Fruit fly (Drosophila melanogaster) whole organism, embryonic: ENCODE data around the gene Ptth.

Experiments used
- B-H2 ChIP-seq: fragments of 200-800 bp; sonication (Bioruptor generic); optimal IDR thresholded peaks from 2 replicates; lab custom pipeline; 2018; ENCODE audit warnings: missing biosample characterization, mild to moderate bottlenecking, missing genetic modification characterization
- Bgb ChIP-seq: fragments of 200-800 bp; sonication (Bioruptor generic); IDR thresholded peaks from 2 replicates; pipeline ENCODE4 v1.3.6; 2022; ENCODE audit warnings: missing biosample characterization, missing genetic modification characterization; ENCODE audit not compliant: partially characterized antibody
- CG10267 ChIP-seq: fragments of 200-800 bp; sonication (Bioruptor generic); optimal IDR thresholded peaks from 2 replicates; lab custom pipeline; 2018; ENCODE audit warnings: missing biosample characterization, mild to moderate bottlenecking, missing genetic modification characterization, moderate library complexity
- CG10274 ChIP-seq: fragments of 200-800 bp; sonication (Bioruptor generic); optimal IDR thresholded peaks from 3 replicates; lab custom pipeline; 2017; ENCODE audit warnings: missing biosample characterization, mild to moderate bottlenecking, missing genetic modification characterization
- CG10654 ChIP-seq: fragments of 200-800 bp; sonication (Bioruptor generic); optimal IDR thresholded peaks from 2 replicates; lab custom pipeline; 2016; ENCODE audit warnings: missing biosample characterization, missing genetic modification characterization
- CG10979 ChIP-seq: fragments of 200-800 bp; sonication (Bioruptor generic); optimal IDR thresholded peaks from 2 replicates; lab custom pipeline; 2018; ENCODE audit warnings: missing biosample characterization, mild to moderate bottlenecking, missing genetic modification characterization, moderate library complexity
- CG11456 ChIP-seq: fragments of 200-800 bp; sonication (Bioruptor generic); IDR thresholded peaks from 3 replicates; pipeline ENCODE4 v1.3.6; 2022; ENCODE audit warnings: missing biosample characterization, missing genetic modification characterization
- CG11560 ChIP-seq: fragments of 200-800 bp; sonication (Bioruptor generic); IDR thresholded peaks from 3 replicates; pipeline ENCODE4 v1.3.6; 2022; ENCODE audit warnings: missing biosample characterization, missing genetic modification characterization
- CG12071 ChIP-seq: fragments of 200-800 bp; sonication (Bioruptor generic); optimal IDR thresholded peaks from 3 replicates; lab custom pipeline; 2018; ENCODE audit warnings: missing biosample characterization, mild to moderate bottlenecking, missing genetic modification characterization
- CG12769 ChIP-seq: fragments of 200-800 bp; sonication (Bioruptor generic); optimal IDR thresholded peaks from 2 replicates; lab custom pipeline; 2019; ENCODE audit warnings: missing biosample characterization, mild to moderate bottlenecking, missing genetic modification characterization, moderate library complexity
- CG14667 ChIP-seq: fragments of 200-800 bp; sonication (Bioruptor generic); IDR thresholded peaks from 2 replicates; pipeline ENCODE4 v1.3.6; 2022; ENCODE audit warnings: missing biosample characterization, missing genetic modification characterization
- CG14710 ChIP-seq: fragments of 200-800 bp; sonication (Bioruptor generic); optimal IDR thresholded peaks from 3 replicates; lab custom pipeline; 2019; ENCODE audit warnings: missing biosample characterization, mild to moderate bottlenecking, missing genetic modification characterization, moderate library complexity
- CG15696 ChIP-seq: fragments of 200-800 bp; sonication (Bioruptor generic); optimal IDR thresholded peaks from 2 replicates; lab custom pipeline; 2019; ENCODE audit warnings: missing biosample characterization, mild to moderate bottlenecking, missing genetic modification characterization, moderate library complexity
- CG3847 ChIP-seq: fragments of 200-800 bp; sonication (Bioruptor generic); IDR thresholded peaks from 2 replicates; pipeline ENCODE4 v1.3.6; 2022; ENCODE audit warnings: missing biosample characterization, missing genetic modification characterization
- CG3995 ChIP-seq: fragments of 200-800 bp; sonication (Bioruptor generic); optimal IDR thresholded peaks from 3 replicates; lab custom pipeline; 2016; ENCODE audit warnings: missing biosample characterization, missing genetic modification characterization
- CG4404 ChIP-seq: fragments of 200-800 bp; sonication (Bioruptor generic); IDR thresholded peaks from 2 replicates; pipeline ENCODE4 v1.3.6; 2022; ENCODE audit warnings: missing biosample characterization, missing genetic modification characterization
- CG6791 ChIP-seq: fragments of 200-800 bp; sonication (Bioruptor generic); IDR thresholded peaks from 3 replicates; pipeline ENCODE4 v1.3.6; 2022; ENCODE audit warnings: missing biosample characterization, missing genetic modification characterization; ENCODE audit not compliant: partially characterized antibody
- CG8924 ChIP-seq: fragments of 200-800 bp; optimal IDR thresholded peaks from 3 replicates; lab custom pipeline; 2019; ENCODE audit warnings: missing biosample characterization, mild to moderate bottlenecking, missing genetic modification characterization, moderate library complexity
- CG9609 ChIP-seq: fragments of 200-800 bp; sonication (Bioruptor generic); optimal IDR thresholded peaks from 3 replicates; lab custom pipeline; 2016; ENCODE audit warnings: missing biosample characterization, missing genetic modification characterization
- Chrac-16 ChIP-seq: fragments of 200-800 bp; sonication (Bioruptor generic); optimal IDR thresholded peaks from 3 replicates; lab custom pipeline; 2016; ENCODE audit warnings: missing biosample characterization, missing genetic modification characterization
- CoRest ChIP-seq: fragments of 200-800 bp; sonication (Bioruptor generic); optimal IDR thresholded peaks from 3 replicates; lab custom pipeline; 2018; ENCODE audit warnings: missing biosample characterization, mild to moderate bottlenecking, missing genetic modification characterization, moderate library complexity
- Dbx ChIP-seq: fragments of 200-800 bp; sonication (Bioruptor generic); IDR thresholded peaks from 3 replicates; pipeline ENCODE4 v1.3.6; 2022; ENCODE audit warnings: missing biosample characterization, missing genetic modification characterization
- Deaf1 ChIP-seq: fragments of 200-800 bp; optimal IDR thresholded peaks from 3 replicates; lab custom pipeline; 2019; ENCODE audit warnings: missing biosample characterization, mild to moderate bottlenecking, missing genetic modification characterization, moderate library complexity
- Dref ChIP-seq: fragments of 200-800 bp; sonication (Bioruptor generic); IDR thresholded peaks from 2 replicates; pipeline ENCODE4 v1.3.6; 2022; ENCODE audit warnings: missing biosample characterization, missing genetic modification characterization
- ERR ChIP-seq: fragments of 200-800 bp; sonication (Bioruptor generic); optimal IDR thresholded peaks from 2 replicates; lab custom pipeline; 2016; ENCODE audit warnings: missing biosample characterization, missing genetic modification characterization
- HHEX ChIP-seq: fragments of 200-800 bp; sonication (Bioruptor generic); optimal IDR thresholded peaks from 3 replicates; lab custom pipeline; 2017; ENCODE audit warnings: missing biosample characterization, mild to moderate bottlenecking, missing genetic modification characterization, missing genetic modification reagents
- Hey ChIP-seq: fragments of 200-800 bp; sonication (Bioruptor generic); optimal IDR thresholded peaks from 3 replicates; lab custom pipeline; 2018; ENCODE audit warnings: missing biosample characterization, mild to moderate bottlenecking, missing genetic modification characterization
- NFAT ChIP-seq: fragments of 200-800 bp; sonication (Bioruptor generic); IDR thresholded peaks from 2 replicates; pipeline ENCODE4 v1.3.6; 2022; ENCODE audit warnings: missing biosample characterization, missing genetic modification characterization
- NfI ChIP-seq: fragments of 200-800 bp; sonication (Bioruptor generic); optimal IDR thresholded peaks from 3 replicates; lab custom pipeline; 2018; ENCODE audit warnings: missing biosample characterization, mild to moderate bottlenecking, missing genetic modification characterization, moderate library complexity
- Scr ChIP-seq: fragments of 200-800 bp; sonication (Bioruptor generic); IDR thresholded peaks from 2 replicates; pipeline ENCODE4 v1.3.6; 2022; ENCODE audit warnings: missing biosample characterization, missing genetic modification characterization; ENCODE audit not compliant: partially characterized antibody
- Sin3A ChIP-seq: fragments of >200 bp; optimal IDR thresholded peaks from 2 replicates; lab custom pipeline; 2018
- Sox102F ChIP-seq: fragments of 200-800 bp; sonication (Bioruptor generic); optimal IDR thresholded peaks from 2 replicates; lab custom pipeline; 2018; ENCODE audit warnings: missing biosample characterization, mild to moderate bottlenecking, missing genetic modification characterization, moderate library complexity
- Stat92E ChIP-seq, 3 experiments: fragments of >200 bp in 2 of 3; fragments of 200-800 bp in 1 of 3; sonication (Bioruptor generic) in 1 of 3; optimal IDR thresholded peaks; 2 replicates each; lab custom pipeline; 2017 to 2019; ENCODE audit warnings: missing biosample characterization in 3 of 3, missing genetic modification characterization in 3 of 3, mild to moderate bottlenecking in 1 of 3, moderate library complexity in 1 of 3
- Tbp ChIP-seq: fragments of >200 bp; optimal IDR thresholded peaks from 2 replicates; lab custom pipeline; 2018; ENCODE audit warnings: missing biosample characterization, missing genetic modification characterization
- az2 ChIP-seq: fragments of 200-800 bp; sonication (Bioruptor generic); optimal IDR thresholded peaks from 3 replicates; lab custom pipeline; 2016; ENCODE audit warnings: missing biosample characterization, missing genetic modification characterization
- cad ChIP-seq: fragments of >200 bp; optimal IDR thresholded peaks from 2 replicates; lab custom pipeline; 2017; ENCODE audit warnings: missing biosample characterization, missing genetic modification characterization
- caup ChIP-seq: fragments of 200-800 bp; sonication (Bioruptor generic); optimal IDR thresholded peaks from 3 replicates; lab custom pipeline; 2017; ENCODE audit warnings: missing biosample characterization, mild to moderate bottlenecking, missing genetic modification characterization, moderate library complexity; ENCODE audit not compliant: severe bottlenecking
- chinmo ChIP-seq: fragments of 200-800 bp; sonication (Bioruptor generic); IDR thresholded peaks from 4 replicates; pipeline ENCODE4 v1.3.6; 2022; ENCODE audit warnings: missing biosample characterization, missing genetic modification characterization; ENCODE audit not compliant: partially characterized antibody
- chm ChIP-seq: fragments of 200-800 bp; sonication (Bioruptor generic); IDR thresholded peaks from 2 replicates; pipeline ENCODE4 v1.3.6; 2022; ENCODE audit warnings: missing biosample characterization, missing genetic modification characterization
- ems ChIP-seq: fragments of 200-800 bp; sonication (Bioruptor generic); optimal IDR thresholded peaks from 3 replicates; lab custom pipeline; 2016; ENCODE audit warnings: missing biosample characterization, missing genetic modification characterization
- exex ChIP-seq: fragments of 200-800 bp; sonication (Bioruptor generic); optimal IDR thresholded peaks from 4 replicates; lab custom pipeline; 2018; ENCODE audit warnings: missing biosample characterization, mild to moderate bottlenecking, missing genetic modification characterization, moderate library complexity
- gt ChIP-seq: fragments of 200-800 bp; sonication (Bioruptor generic); IDR thresholded peaks from 2 replicates; pipeline ENCODE4 v1.3.6; 2022; ENCODE audit warnings: missing biosample characterization, missing genetic modification characterization
- inv ChIP-seq: fragments of 200-800 bp; sonication (Bioruptor generic); IDR thresholded peaks from 2 replicates; pipeline ENCODE4 v1.3.6; 2022; ENCODE audit warnings: missing biosample characterization, missing genetic modification characterization; ENCODE audit not compliant: partially characterized antibody
- kay ChIP-seq: fragments of 200-800 bp; sonication (Bioruptor generic); optimal IDR thresholded peaks from 2 replicates; lab custom pipeline; 2016; ENCODE audit warnings: missing biosample characterization, missing genetic modification characterization
- ken ChIP-seq: fragments of 200-800 bp; sonication (Bioruptor generic); IDR thresholded peaks from 3 replicates; pipeline ENCODE4 v1.3.6; 2022; ENCODE audit warnings: missing biosample characterization, missing genetic modification characterization
- mld ChIP-seq: fragments of 200-800 bp; sonication (Bioruptor generic); IDR thresholded peaks from 3 replicates; pipeline ENCODE4 v1.3.6; 2022; ENCODE audit warnings: missing biosample characterization, missing genetic modification characterization; ENCODE audit not compliant: partially characterized antibody
- pb ChIP-seq: fragments of 200-800 bp; sonication (Bioruptor generic); optimal IDR thresholded peaks from 3 replicates; lab custom pipeline; 2016; ENCODE audit warnings: missing biosample characterization, missing genetic modification characterization
- peb ChIP-seq: fragments of 200-800 bp; sonication (Bioruptor generic); IDR thresholded peaks from 2 replicates; pipeline ENCODE4 v1.3.6; 2022; ENCODE audit warnings: missing biosample characterization, missing genetic modification characterization
- pfk ChIP-seq: fragments of 200-800 bp; sonication (Bioruptor generic); optimal IDR thresholded peaks from 2 replicates; lab custom pipeline; 2018; ENCODE audit warnings: missing biosample characterization, mild to moderate bottlenecking, missing genetic modification characterization, moderate library complexity
- run ChIP-seq: fragments of 200-800 bp; sonication (Bioruptor generic); optimal IDR thresholded peaks from 3 replicates; lab custom pipeline; 2018; ENCODE audit warnings: missing biosample characterization, mild to moderate bottlenecking, missing genetic modification characterization
- zf30C ChIP-seq: fragments of 200-800 bp; sonication (Bioruptor generic); optimal IDR thresholded peaks from 3 replicates; lab custom pipeline; 2018; ENCODE audit warnings: missing biosample characterization, mild to moderate bottlenecking, missing genetic modification characterization

Ptth gene

DNA sequence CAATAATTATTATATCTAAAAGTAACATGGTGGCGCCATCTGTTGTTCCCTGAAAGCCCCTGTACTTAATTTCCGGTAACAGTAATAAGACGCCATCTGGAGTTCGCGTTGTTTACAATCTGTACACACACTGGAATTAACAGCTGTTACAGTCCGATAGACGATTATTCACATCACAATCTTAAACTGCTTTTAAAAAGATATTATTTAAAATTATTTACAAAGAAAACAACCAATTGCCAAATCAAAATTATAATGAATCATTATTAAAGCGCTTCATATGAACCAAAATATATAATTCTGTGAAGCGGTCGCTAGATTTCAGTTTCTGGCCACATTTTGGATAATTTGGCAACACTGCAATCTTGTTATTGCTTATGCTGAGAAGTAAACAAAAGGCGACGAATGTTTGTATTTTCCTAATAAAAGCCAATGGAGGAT lies 25.8 kb upstream of the Ptth start, which contains the start of gene CG13689:
Gene CG13689, plus strand, starts transcription at position 375 of the 441 bp plus-strand sequence.
- TF ChIP-seq Hey (tag; lab: Kevin White, UChicago) (no peak), zf30C (no peak), gt (GFP tag; lab: Robert Waterston, UW) (no peak), exex (tag; lab: Kevin White, UChicago) (no peak), Chrac-16 (GFP tag; lab: Kevin White, UChicago) (peak; percentile 77), CG15696 (tag; lab: Kevin White, UChicago) (peak; percentile 78), CG10274 (GFP tag; lab: Kevin White, UChicago) (no peak), ERR (GFP tag; lab: Kevin White, UChicago) (no peak), Sin3A (lab: Kevin White, UChicago) (no peak), ken (GFP tag; lab: Robert Waterston, UW) (no peak), Dref (peak; percentile 51), CG9609 (GFP tag; lab: Kevin White, UChicago) (no peak), CG12769 (no peak), CG6791 (no peak), caup (GFP tag; lab: Kevin White, UChicago) (peak; percentile 32), CG4404 (GFP tag; lab: Robert Waterston, UW) (no peak), cad (GFP tag; lab: Kevin White, UChicago) (no peak), pb (GFP tag; lab: Kevin White, UChicago) (no peak), pfk (GFP tag; lab: Kevin White, UChicago) (peak; percentile 20), CG3995 (GFP tag; lab: Kevin White, UChicago) (peak; percentile 82), CG8924 (tag; lab: Kevin White, UChicago) (peak; percentile 53), chm (GFP tag; lab: Robert Waterston, UW) (no peak), mld (no peak), CG11560 (tag; lab: Robert Waterston, UW) (0 out of 3 replicates have a peak, but pooled peaks have one; percentile 11), B-H2 (GFP tag; lab: Kevin White, UChicago) (no peak), Stat92E (GFP tag; optimal IDR thresholded peaks at IDR 0.05; lab: Kevin White, UChicago) (peak in 1 of 3 experiments; percentile 67), peb (GFP tag; lab: Robert Waterston, UW) (no peak), Sox102F (GFP tag; lab: Kevin White, UChicago) (peak; percentile 74), HHEX (GFP tag; lab: Kevin White, UChicago) (no peak), CG10979 (tag; lab: Kevin White, UChicago) (peak; percentile 96), kay (no peak), CG10654 (peak; percentile 33), CG10267 (tag; lab: Kevin White, UChicago) (peak; percentile 90), chinmo (GFP tag; lab: Robert Waterston, UW) (no peak), NfI (peak; percentile 60), Deaf1 (no peak), Bgb (no peak), ems (GFP tag; lab: Kevin White, UChicago) (peak; percentile 32), inv (GFP tag; lab: Robert Waterston, UW) (no peak), CG14710 (tag; lab: Kevin White, UChicago) (peak; percentile 69), Tbp (GFP tag; lab: Kevin White, UChicago) (no peak), CG14667 (peak; percentile 34), Dbx (GFP tag; lab: Robert Waterston, UW) (no peak), az2 (peak; percentile 70), CoRest (tag; lab: Kevin White, UChicago) (peak; percentile 68), Scr (GFP tag; lab: Robert Waterston, UW) (peak; percentile 39), CG11456 (GFP tag; lab: Robert Waterston, UW) (peak; percentile 86), CG3847 (peak; percentile 63), NFAT (GFP tag; lab: Robert Waterston, UW) (peak; percentile 83), run (tag; lab: Kevin White, UChicago) (no peak), CG12071 (GFP tag; lab: Kevin White, UChicago) (no peak)
